Worm (Caenorhabditis elegans): ENCODE measurements around the gene K04D7.6.

K04D7.6 gene

ce11 chrIV:10216078-10216477 lies 10.0 kb upstream of the K04D7.6 start, which contains the start of gene col-124:
Gene col-124 (plus strand): TSS chrIV:10216451.
- TF ChIP-seq hmbx-1 (tag; optimal IDR thresholded peaks at IDR 0.05) (no peak), tra-4 (tag; optimal IDR thresholded peaks at IDR 0.05) (no peak), ets-7 (tag; optimal IDR thresholded peaks at IDR 0.05) (no peak), flt-1 (GFP tag; IDR thresholded peaks at IDR 0.05) (no peak), hmg-4 (GFP tag; optimal IDR thresholded peaks at IDR 0.05) (no peak), pes-1 (GFP tag; IDR thresholded peaks at IDR 0.05) (no peak), B0310.2 (tag; optimal IDR thresholded peaks at IDR 0.05) (no peak), hnd-1 (tag; optimal IDR thresholded peaks at IDR 0.05) (no peak), aly-1 (tag; optimal IDR thresholded peaks at IDR 0.05) (no peak), ceh-36 (tag; optimal IDR thresholded peaks at IDR 0.05) (no peak), tbx-37 (GFP tag; conservative IDR thresholded peaks at IDR 0.05) (no peak), ama-1 (optimal IDR thresholded peaks at IDR 0.05) (no peak), scrt-1 (GFP tag; IDR thresholded peaks at IDR 0.05) (no peak)

- no peak for TF ChIP-seq tbx-37 (GFP tag; conservative IDR thresholded peaks at IDR 0.05)
- no peak for TF ChIP-seq F13C5.2 (tag; optimal IDR thresholded peaks at IDR 0.05)
- TF ChIP-seq scrt-1 (GFP tag; IDR thresholded peaks at IDR 0.05) = no peak
- no peak for TF ChIP-seq hmg-4 (GFP tag; optimal IDR thresholded peaks at IDR 0.05)
- TF ChIP-seq hnd-1 (tag; optimal IDR thresholded peaks at IDR 0.05) = no peak
- TF ChIP-seq pes-1 (GFP tag; IDR thresholded peaks at IDR 0.05) = no peak
- no peak for TF ChIP-seq aly-1 (tag; optimal IDR thresholded peaks at IDR 0.05)
- TF ChIP-seq B0310.2 (tag; optimal IDR thresholded peaks at IDR 0.05) = no peak
- TF ChIP-seq ets-7 (tag; optimal IDR thresholded peaks at IDR 0.05) = no peak
- TF ChIP-seq sea-1 (GFP tag; conservative IDR thresholded peaks at IDR 0.05) = no peak
- TF ChIP-seq ceh-36 (tag; optimal IDR thresholded peaks at IDR 0.05) = no peak
- no peak for TF ChIP-seq tbx-11 (GFP tag; IDR thresholded peaks at IDR 0.05)
- TF ChIP-seq hmbx-1 (tag; optimal IDR thresholded peaks at IDR 0.05) = no peak
- TF ChIP-seq flt-1 (GFP tag; IDR thresholded peaks at IDR 0.05) = no peak
- no peak for TF ChIP-seq ceh-13 (GFP tag; optimal IDR thresholded peaks at IDR 0.05)
Measured at ce11 chrIV:10215393-10215792, 9.3 kb upstream of the K04D7.6 start.

- TF ChIP-seq tbx-37 (GFP tag; conservative IDR thresholded peaks at IDR 0.05) = no peak
- no peak for TF ChIP-seq ama-1 (optimal IDR thresholded peaks at IDR 0.05)
- no peak for TF ChIP-seq pes-1 (GFP tag; IDR thresholded peaks at IDR 0.05)
- TF ChIP-seq sea-1 (GFP tag; conservative IDR thresholded peaks at IDR 0.05) = no peak
- TF ChIP-seq tbx-11 (GFP tag; IDR thresholded peaks at IDR 0.05) = no peak
- TF ChIP-seq tra-4 (tag; optimal IDR thresholded peaks at IDR 0.05) = no peak
- no peak for TF ChIP-seq hmbx-1 (tag; optimal IDR thresholded peaks at IDR 0.05)
- TF ChIP-seq hmg-4 (GFP tag; optimal IDR thresholded peaks at IDR 0.05) = no peak
- TF ChIP-seq flt-1 (GFP tag; IDR thresholded peaks at IDR 0.05) = no peak
- TF ChIP-seq F13C5.2 (tag; optimal IDR thresholded peaks at IDR 0.05) = no peak
- no peak for TF ChIP-seq ceh-13 (GFP tag; optimal IDR thresholded peaks at IDR 0.05)
- TF ChIP-seq B0310.2 (tag; optimal IDR thresholded peaks at IDR 0.05) = no peak
- TF ChIP-seq scrt-1 (GFP tag; IDR thresholded peaks at IDR 0.05) = no peak
- TF ChIP-seq ets-7 (tag; optimal IDR thresholded peaks at IDR 0.05) = no peak
- no peak for TF ChIP-seq hnd-1 (tag; optimal IDR thresholded peaks at IDR 0.05)
Measured at ce11 chrIV:10214811-10215210, 8.7 kb upstream of the K04D7.6 start, which contains the start of gene abt-1. Gene abt-1 (minus strand): TSS chrIV:10214911.

- TF ChIP-seq ama-1 (optimal IDR thresholded peaks at IDR 0.05) (no peak), tbx-37 (GFP tag; conservative IDR thresholded peaks at IDR 0.05) (no peak), tra-4 (tag; optimal IDR thresholded peaks at IDR 0.05) (no peak), pes-1 (GFP tag; IDR thresholded peaks at IDR 0.05) (no peak), F13C5.2 (tag; optimal IDR thresholded peaks at IDR 0.05) (no peak), flt-1 (GFP tag; IDR thresholded peaks at IDR 0.05) (no peak)
Measured at ce11 chrIV:10197317-10197867, 8.7 kb downstream of the K04D7.6 start, which contains the start of gene gon-4. Gene gon-4 (plus strand): TSS chrIV:10197817.

ce11 chrIV:10194345-10194744 lies 11.7 kb downstream of the K04D7.6 start, which contains the start of gene ptrg-1:
Gene ptrg-1 (minus strand): TSS chrIV:10194445.
- TF ChIP-seq tbx-11 (GFP tag; IDR thresholded peaks at IDR 0.05) = no peak
- no peak for TF ChIP-seq scrt-1 (GFP tag; IDR thresholded peaks at IDR 0.05)

ce11 chrIV:10191498-10191897 lies 14.6 kb downstream of the K04D7.6 start:
- TF ChIP-seq ceh-36 (tag; optimal IDR thresholded peaks at IDR 0.05) (no peak), tbx-37 (GFP tag; conservative IDR thresholded peaks at IDR 0.05) (no peak)

ce11 chrIV:10190586-10190985 lies 15.5 kb downstream of the K04D7.6 start:
- TF ChIP-seq B0310.2 (tag; optimal IDR thresholded peaks at IDR 0.05) (no peak), tbx-37 (GFP tag; conservative IDR thresholded peaks at IDR 0.05) (no peak), hmbx-1 (tag; optimal IDR thresholded peaks at IDR 0.05) (no peak), hmg-4 (GFP tag; optimal IDR thresholded peaks at IDR 0.05) (no peak), flt-1 (GFP tag; IDR thresholded peaks at IDR 0.05) (no peak), ceh-13 (GFP tag; optimal IDR thresholded peaks at IDR 0.05) (no peak), ceh-36 (tag; optimal IDR thresholded peaks at IDR 0.05) (no peak), ets-7 (tag; optimal IDR thresholded peaks at IDR 0.05) (no peak), tbx-11 (GFP tag; IDR thresholded peaks at IDR 0.05) (no peak), F13C5.2 (tag; optimal IDR thresholded peaks at IDR 0.05) (no peak), ama-1 (optimal IDR thresholded peaks at IDR 0.05) (no peak), pes-1 (GFP tag; IDR thresholded peaks at IDR 0.05) (no peak), hnd-1 (tag; optimal IDR thresholded peaks at IDR 0.05) (no peak), tra-4 (tag; optimal IDR thresholded peaks at IDR 0.05) (no peak)

ce11 chrIV:10188505-10188904 lies 17.6 kb downstream of the K04D7.6 start:
- TF ChIP-seq hmg-4 (GFP tag; optimal IDR thresholded peaks at IDR 0.05) (no peak), ceh-13 (GFP tag; optimal IDR thresholded peaks at IDR 0.05) (no peak), ama-1 (optimal IDR thresholded peaks at IDR 0.05) (no peak), pes-1 (GFP tag; IDR thresholded peaks at IDR 0.05) (no peak), F13C5.2 (tag; optimal IDR thresholded peaks at IDR 0.05) (no peak), hmbx-1 (tag; optimal IDR thresholded peaks at IDR 0.05) (no peak), flt-1 (GFP tag; IDR thresholded peaks at IDR 0.05) (no peak), sea-1 (GFP tag; conservative IDR thresholded peaks at IDR 0.05) (no peak), ets-7 (tag; optimal IDR thresholded peaks at IDR 0.05) (no peak), ceh-36 (tag; optimal IDR thresholded peaks at IDR 0.05) (no peak), tbx-37 (GFP tag; conservative IDR thresholded peaks at IDR 0.05) (no peak), scrt-1 (GFP tag; IDR thresholded peaks at IDR 0.05) (no peak), tra-4 (tag; optimal IDR thresholded peaks at IDR 0.05) (no peak), B0310.2 (tag; optimal IDR thresholded peaks at IDR 0.05) (no peak), tbx-11 (GFP tag; IDR thresholded peaks at IDR 0.05) (no peak), aly-1 (tag; optimal IDR thresholded peaks at IDR 0.05) (no peak), hnd-1 (tag; optimal IDR thresholded peaks at IDR 0.05) (no peak)
